Fruit fly (Drosophila melanogaster): ENCODE data around the gene CG10725.

CG10725 gene

dm6 chr3L:13426573-13426972, 11.2 kb upstream of the CG10725 start, which contains the start of gene CG14105:
Gene CG14105, minus strand, starts transcription at chr3L:13426673.
- no peak for TF ChIP-seq CG17801 (GFP tag; optimal IDR thresholded peaks at IDR 0.05; ENCODE audit: partially characterized antibody)

dm6 chr3L:13430171-13430570, 7.6 kb upstream of the CG10725 start:
- no peak for TF ChIP-seq CG17801 (GFP tag; optimal IDR thresholded peaks at IDR 0.05; ENCODE audit: partially characterized antibody)

dm6 chr3L:13432791-13433190, 5.0 kb upstream of the CG10725 start:
- TF ChIP-seq CG17801 (GFP tag; optimal IDR thresholded peaks at IDR 0.05; ENCODE audit: partially characterized antibody): no peak

dm6 chr3L:13433522-13433921, 4.2 kb upstream of the CG10725 start:
- no peak for TF ChIP-seq CG17801 (GFP tag; optimal IDR thresholded peaks at IDR 0.05; ENCODE audit: partially characterized antibody)

DNA sequence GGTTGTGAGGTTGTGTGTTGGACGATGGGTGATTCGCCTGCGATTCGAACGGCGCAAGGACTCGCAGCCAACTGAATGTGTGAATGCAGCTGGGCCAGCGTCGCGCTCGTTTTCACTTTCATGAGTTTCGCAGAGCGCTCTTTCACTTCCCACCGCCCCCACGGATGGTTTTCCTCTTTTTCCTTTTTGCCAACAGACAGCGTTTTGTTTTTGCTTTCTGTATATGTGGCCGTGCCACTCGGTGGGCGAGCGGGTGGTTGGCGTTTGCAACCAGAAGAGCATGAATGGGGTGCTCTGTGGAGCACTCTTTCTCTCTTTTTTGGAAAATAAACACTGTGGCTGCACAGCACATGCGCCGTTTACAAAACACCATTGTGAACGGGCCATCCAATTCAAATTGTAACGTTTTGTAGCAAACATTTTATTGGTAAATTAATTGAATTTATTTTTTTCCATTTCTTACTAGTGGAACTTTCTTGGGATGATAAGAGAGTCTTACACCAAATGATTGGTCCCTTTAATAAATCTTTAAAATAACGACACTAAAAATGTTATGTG, 2.5 kb upstream of the CG10725 start, which contains the start of gene CG10713:
Gene CG10713 (minus strand): TSS at position 60 of the 558 bp plus-strand sequence.
- no peak for TF ChIP-seq CG17801 (GFP tag; optimal IDR thresholded peaks at IDR 0.05; ENCODE audit: partially characterized antibody)

- TF ChIP-seq CG17801 (GFP tag; optimal IDR thresholded peaks at IDR 0.05; ENCODE audit: partially characterized antibody): no peak
These were observed 718 bp upstream of the CG10725 start, which contains the start of gene CG10154 for dm6 chr3L:13437036-13437435. Gene CG10154, minus strand, starts transcription at chr3L:13437136.

DNA sequence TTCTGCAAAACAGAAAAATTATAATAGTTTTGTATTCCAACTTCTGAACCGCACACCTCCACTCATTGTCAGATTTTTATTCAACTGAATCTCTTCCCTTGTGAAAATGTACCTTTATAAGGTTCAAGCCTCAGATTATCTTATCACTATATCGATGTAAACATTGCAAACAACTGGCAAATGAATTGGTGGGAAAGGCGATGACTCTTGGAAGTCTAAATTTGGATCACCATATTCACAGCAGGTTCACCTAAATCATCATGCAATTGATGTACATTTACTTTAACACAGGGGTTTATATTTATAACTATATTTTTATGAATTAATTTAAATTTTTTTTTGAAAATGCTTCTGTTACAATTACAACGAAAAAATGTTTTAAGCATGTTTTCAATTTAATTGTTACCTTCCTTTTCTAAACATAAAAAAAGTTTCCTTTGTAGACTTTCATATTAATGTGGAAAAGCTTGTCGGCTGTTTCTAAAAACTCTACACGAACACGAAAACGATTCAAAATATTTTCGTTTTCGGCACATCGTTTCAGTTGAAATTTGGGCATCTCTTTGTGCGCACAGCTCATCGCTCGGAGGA, 2.7 kb downstream of the CG10725 start, which contains the start of the genes CG10140 and CG14109:
Gene CG10140 (minus strand): TSS at position 101 of the 591 bp plus-strand sequence.
Gene CG14109 (plus strand): TSS at position 541 of the 591 bp plus-strand sequence.
- TF ChIP-seq CG17801 (GFP tag; optimal IDR thresholded peaks at IDR 0.05; ENCODE audit: partially characterized antibody): no peak

DNA sequence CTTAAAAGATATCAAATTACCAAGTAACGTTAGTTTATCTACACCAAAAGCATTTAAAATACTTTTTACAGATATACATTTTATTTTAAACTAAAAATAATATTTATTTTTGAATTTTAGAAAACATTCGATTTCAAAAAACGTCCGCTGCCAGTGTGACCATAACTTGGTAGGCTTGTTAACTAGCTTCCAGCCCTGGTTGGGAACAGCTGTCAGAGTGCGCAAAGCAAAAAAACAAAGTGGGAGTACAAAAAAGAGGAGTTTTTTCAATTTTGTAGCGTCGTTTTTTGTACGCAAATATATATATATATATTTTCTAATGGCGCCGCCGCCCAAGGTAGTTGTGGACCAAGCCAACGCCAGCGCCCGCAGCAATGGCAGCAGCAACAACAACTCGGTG, 4.6 kb downstream of the CG10725 start, which contains the start of gene cmb:
Gene cmb (plus strand): TSS at position 195 of the 400 bp plus-strand sequence.
- peak; percentile 93 for TF ChIP-seq CG17801 (GFP tag; optimal IDR thresholded peaks at IDR 0.05; ENCODE audit: partially characterized antibody)

- TF ChIP-seq CG17801 (GFP tag; optimal IDR thresholded peaks at IDR 0.05; ENCODE audit: partially characterized antibody): peak; percentile 69
These were observed 12.5 kb downstream of the CG10725 start, which contains the start of the genes JMJD7 and CG10738 for dm6 chr3L:13450177-13450793. Gene JMJD7, minus strand, starts transcription at chr3L:13450283. Gene CG10738, plus strand, starts transcription at chr3L:13450770.

DNA sequence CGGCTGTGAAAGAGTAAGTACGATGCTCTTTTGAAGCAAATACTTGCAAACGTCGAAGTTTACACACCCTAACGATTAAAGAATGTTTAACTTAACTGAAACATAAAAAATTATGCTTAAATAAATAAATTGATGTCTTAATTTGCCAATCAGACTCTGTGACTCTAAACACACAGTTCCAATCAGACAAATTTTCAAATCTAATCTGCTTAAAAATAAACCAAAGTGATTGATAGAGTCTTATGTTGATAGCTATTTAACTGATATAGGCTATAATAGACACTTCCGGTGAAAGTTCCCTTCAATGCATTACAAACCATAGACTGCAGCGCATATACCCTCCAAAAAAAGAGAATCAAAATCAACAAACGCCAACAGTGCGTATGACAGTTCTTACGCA, 13.8 kb downstream of the CG10725 start:
- TF ChIP-seq CG17801 (GFP tag; optimal IDR thresholded peaks at IDR 0.05; ENCODE audit: partially characterized antibody): no peak

- TF ChIP-seq CG17801 (GFP tag; optimal IDR thresholded peaks at IDR 0.05; ENCODE audit: partially characterized antibody): no peak
These were observed 14.5 kb downstream of the CG10725 start for dm6 chr3L:13452281-13452680.

dm6 chr3L:13454755-13455154, 17.0 kb downstream of the CG10725 start:
- peak; percentile 2 for TF ChIP-seq CG17801 (GFP tag; optimal IDR thresholded peaks at IDR 0.05; ENCODE audit: partially characterized antibody)

- no peak for TF ChIP-seq CG17801 (GFP tag; optimal IDR thresholded peaks at IDR 0.05; ENCODE audit: partially characterized antibody)
These were observed 19.4 kb downstream of the CG10725 start, which contains the start of gene CG10116 for dm6 chr3L:13457133-13457532. Gene CG10116, minus strand, starts transcription at chr3L:13457238.

- no peak for TF ChIP-seq CG17801 (GFP tag; optimal IDR thresholded peaks at IDR 0.05; ENCODE audit: partially characterized antibody)
These were observed 36.9 kb downstream of the CG10725 start, which contains the start of gene CG10089 for dm6 chr3L:13474607-13475006. Gene CG10089, minus strand, starts transcription at chr3L:13474787.

DNA sequence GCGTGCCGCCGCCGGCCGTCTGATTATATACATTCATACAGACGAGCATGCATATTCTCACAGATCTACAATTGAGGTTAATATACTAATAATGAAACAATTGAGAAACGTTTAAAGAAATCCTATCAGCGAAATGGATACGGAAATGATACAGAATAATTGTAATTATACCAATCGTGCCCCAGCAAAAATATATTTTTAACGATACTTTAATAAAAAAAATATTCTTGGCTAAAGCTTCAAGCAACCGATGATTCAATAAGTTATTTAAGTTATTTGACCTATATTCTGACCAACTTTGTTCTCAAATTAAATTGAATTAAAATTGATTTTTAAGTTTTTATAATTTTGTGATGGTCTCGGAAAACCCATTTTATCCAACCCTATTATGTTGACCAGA, 38.3 kb downstream of the CG10725 start:
- TF ChIP-seq CG17801 (GFP tag; optimal IDR thresholded peaks at IDR 0.05; ENCODE audit: partially characterized antibody): peak; percentile 46
